Worm (Caenorhabditis elegans) whole organism, mixed stage, embryonic: ENCODE measurements around the gene R12A1.3.

ENCODE experiments used
- blmp-1 ChIP-seq: fragments of 150-350 bp; optimal IDR thresholded peaks from 2 replicates; lab custom pipeline; 2014; ENCODE audit warnings: missing biosample characterization, missing genetic modification characterization
- nhr-76 ChIP-seq: sonication (generic microtip); optimal IDR thresholded peaks from 2 replicates; lab custom pipeline; 2017; ENCODE audit warnings: missing biosample characterization, missing genetic modification characterization

ce11 chrV:1451334-1451733, 25.7 kb upstream of the R12A1.3 start, which contains the start of gene srj-23:
- TF ChIP-seq blmp-1 (tag; lab: Kevin White, UChicago) = no peak
- TF ChIP-seq nhr-76 (tag; lab: Kevin White, UChicago) = no peak
